Worm (Caenorhabditis elegans): ENCODE measurements around the gene Y53G8AR.6.

ce11 chrIII:3307379-3307778 lies 12.8 kb downstream of the Y53G8AR.6 start:
- TF ChIP-seq hmg-4 (GFP tag; optimal IDR thresholded peaks at IDR 0.05) = no peak
- no peak for TF ChIP-seq tbx-37 (GFP tag; conservative IDR thresholded peaks at IDR 0.05)
- TF ChIP-seq ceh-13 (GFP tag; optimal IDR thresholded peaks at IDR 0.05) = no peak
